Worm (Caenorhabditis elegans) whole organism, L2 larva: ENCODE results near the gene mps-2.

Source experiments
- C34F6.9 ChIP-seq: fragments of 150-350 bp; optimal IDR thresholded peaks from 2 replicates; lab custom pipeline; 2014; ENCODE audit warnings: missing biosample characterization, missing genetic modification characterization
- F13H6.1 ChIP-seq: sonication (generic microtip); optimal IDR thresholded peaks from 2 replicates; lab custom pipeline; 2016; ENCODE audit warnings: missing genetic modification characterization, missing compliant biosample characterization
- R02D3.7 ChIP-seq: fragments of 150-350 bp; optimal IDR thresholded peaks from 2 replicates; lab custom pipeline; 2014; ENCODE audit warnings: missing biosample characterization, missing genetic modification characterization
- Y55F3AM.14 ChIP-seq: fragments of 200-800 bp; sonication (Bioruptor generic); optimal IDR thresholded peaks from 2 replicates; lab custom pipeline; 2018; ENCODE audit warnings: mild to moderate bottlenecking, missing genetic modification characterization, missing compliant biosample characterization
- alr-1 ChIP-seq: fragments of 150-350 bp; optimal IDR thresholded peaks from 2 replicates; lab custom pipeline; 2014; ENCODE audit warnings: missing biosample characterization, missing genetic modification characterization
- blmp-1 ChIP-seq: sonication (generic microtip); optimal IDR thresholded peaks from 2 replicates; lab custom pipeline; 2017; ENCODE audit warnings: missing genetic modification characterization, mild to moderate bottlenecking, missing compliant biosample characterization, antibody characterized with exemption, moderate library complexity; ENCODE audit not compliant: insufficient read depth
- ceh-16 ChIP-seq: fragments of 150-350 bp; optimal IDR thresholded peaks from 2 replicates; lab custom pipeline; 2014; ENCODE audit warnings: missing biosample characterization, missing genetic modification characterization
- ceh-82 ChIP-seq: fragments of 150-350 bp; optimal IDR thresholded peaks from 2 replicates; lab custom pipeline; 2014; ENCODE audit warnings: missing biosample characterization, missing genetic modification characterization
- crh-2 ChIP-seq: sonication (generic microtip); optimal IDR thresholded peaks from 2 replicates; lab custom pipeline; 2017; ENCODE audit warnings: missing biosample characterization, missing genetic modification characterization
- dmd-4 ChIP-seq: sonication (generic microtip); optimal IDR thresholded peaks from 2 replicates; lab custom pipeline; 2017; ENCODE audit warnings: missing biosample characterization, missing genetic modification characterization
- egl-27 ChIP-seq: sonication (generic microtip); optimal IDR thresholded peaks from 3 replicates; lab custom pipeline; 2017; ENCODE audit warnings: missing biosample characterization, missing genetic modification reagents, missing genetic modification characterization
- elt-1 ChIP-seq: fragments of 150-350 bp; optimal IDR thresholded peaks from 2 replicates; lab custom pipeline; 2014; ENCODE audit warnings: missing biosample characterization, missing genetic modification characterization
- fos-1 ChIP-seq: fragments of 150-350 bp; optimal IDR thresholded peaks from 2 replicates; lab custom pipeline; 2014; ENCODE audit warnings: missing biosample characterization, missing genetic modification characterization
- gmeb-1 ChIP-seq: fragments of 150-350 bp; optimal IDR thresholded peaks from 2 replicates; lab custom pipeline; 2014; ENCODE audit warnings: missing biosample characterization, missing genetic modification characterization
- lin-11 ChIP-seq: fragments of 150-350 bp; sonication (generic microtip); optimal IDR thresholded peaks from 2 replicates; lab custom pipeline; 2014; ENCODE audit warnings: missing biosample characterization, missing genetic modification characterization, inconsistent platforms, mixed read lengths
- lin-13 ChIP-seq: fragments of 150-350 bp; optimal IDR thresholded peaks from 2 replicates; lab custom pipeline; 2014; ENCODE audit warnings: missing biosample characterization, missing genetic modification reagents, missing genetic modification characterization
- lin-39 ChIP-seq: fragments of 150-350 bp; optimal IDR thresholded peaks from 2 replicates; lab custom pipeline; 2014; ENCODE audit warnings: missing biosample characterization, missing genetic modification reagents, missing genetic modification characterization
- lsy-2 ChIP-seq, 2 experiments: fragments of 150-350 bp in 1 of 2; sonication (generic microtip) in 1 of 2; optimal IDR thresholded peaks; 2 replicates each; lab custom pipeline; 2014 to 2017; ENCODE audit warnings: missing biosample characterization in 2 of 2, missing genetic modification characterization in 2 of 2
- mab-5 ChIP-seq: fragments of 150-350 bp; optimal IDR thresholded peaks from 2 replicates; lab custom pipeline; 2014; ENCODE audit warnings: missing biosample characterization, missing genetic modification characterization
- mbf-1 ChIP-seq: sonication (generic microtip); optimal IDR thresholded peaks from 2 replicates; lab custom pipeline; 2017; ENCODE audit warnings: missing biosample characterization, missing genetic modification characterization
- mdl-1 ChIP-seq, 2 experiments: fragments of 150-350 bp in 1 of 2; sonication (generic microtip) in 1 of 2; optimal IDR thresholded peaks; 2 replicates each; lab custom pipeline; 2017; ENCODE audit warnings: missing biosample characterization in 2 of 2, missing genetic modification characterization in 2 of 2
- nhr-11 ChIP-seq: fragments of 150-350 bp; optimal IDR thresholded peaks from 2 replicates; lab custom pipeline; 2014; ENCODE audit warnings: missing biosample characterization, missing genetic modification characterization
- nhr-12 ChIP-seq: fragments of 150-350 bp; optimal IDR thresholded peaks from 2 replicates; lab custom pipeline; 2014; ENCODE audit warnings: missing biosample characterization, missing genetic modification characterization
- nhr-129 ChIP-seq: fragments of 150-350 bp; optimal IDR thresholded peaks from 2 replicates; lab custom pipeline; 2014; ENCODE audit warnings: missing biosample characterization, missing genetic modification characterization
- nhr-21 ChIP-seq: fragments of 150-350 bp; optimal IDR thresholded peaks from 2 replicates; lab custom pipeline; 2014; ENCODE audit warnings: missing biosample characterization, missing genetic modification characterization
- nhr-23 ChIP-seq: fragments of 150-350 bp; optimal IDR thresholded peaks from 2 replicates; lab custom pipeline; 2014; ENCODE audit warnings: missing biosample characterization, missing genetic modification reagents, missing genetic modification characterization
- nhr-237 ChIP-seq: fragments of 150-350 bp; optimal IDR thresholded peaks from 2 replicates; lab custom pipeline; 2014; ENCODE audit warnings: missing biosample characterization, missing genetic modification characterization
- nhr-25 ChIP-seq: fragments of 150-350 bp; sonication (generic microtip); optimal IDR thresholded peaks from 3 replicates; lab custom pipeline; 2014; ENCODE audit warnings: missing biosample characterization, missing genetic modification characterization
- nhr-6 ChIP-seq: fragments of 150-350 bp; optimal IDR thresholded peaks from 2 replicates; lab custom pipeline; 2014; ENCODE audit warnings: missing biosample characterization, missing genetic modification characterization
- nhr-77 ChIP-seq: fragments of 150-350 bp; optimal IDR thresholded peaks from 2 replicates; lab custom pipeline; 2014; ENCODE audit warnings: missing biosample characterization, missing genetic modification characterization
- sem-4 ChIP-seq: fragments of 150-350 bp; optimal IDR thresholded peaks from 2 replicates; lab custom pipeline; 2014; ENCODE audit warnings: missing biosample characterization, missing genetic modification reagents, missing genetic modification characterization
- skn-1 ChIP-seq: sonication (generic microtip); optimal IDR thresholded peaks from 2 replicates; lab custom pipeline; 2017; ENCODE audit warnings: missing biosample characterization, missing genetic modification characterization
- sma-3 ChIP-seq: sonication (generic microtip); optimal IDR thresholded peaks from 2 replicates; lab custom pipeline; 2016; ENCODE audit warnings: missing genetic modification reagents, missing genetic modification characterization, missing compliant biosample characterization
- sma-9 ChIP-seq, 2 experiments: fragments of 150-350 bp in 1 of 2; sonication (generic microtip) in 1 of 2; optimal IDR thresholded peaks; 2 replicates each; lab custom pipeline; 2014 to 2016; ENCODE audit warnings: missing genetic modification characterization in 2 of 2, mild to moderate bottlenecking in 1 of 2, missing biosample characterization in 1 of 2, missing compliant biosample characterization in 1 of 2, missing genetic modification reagents in 1 of 2, moderate library complexity in 1 of 2
- snpc-4 ChIP-seq: fragments of 150-350 bp; optimal IDR thresholded peaks from 2 replicates; lab custom pipeline; 2014; ENCODE audit warnings: missing biosample characterization, missing genetic modification characterization
- unc-39 ChIP-seq: fragments of 150-350 bp; optimal IDR thresholded peaks from 2 replicates; lab custom pipeline; 2014; ENCODE audit warnings: missing biosample characterization, missing genetic modification characterization
- unc-55 ChIP-seq: fragments of 150-350 bp; sonication (generic microtip); optimal IDR thresholded peaks from 3 replicates; lab custom pipeline; 2014; ENCODE audit warnings: missing biosample characterization, missing genetic modification reagents, missing genetic modification characterization
- unc-62 ChIP-seq: fragments of 150-350 bp; optimal IDR thresholded peaks from 2 replicates; lab custom pipeline; 2014; ENCODE audit warnings: missing biosample characterization, missing genetic modification reagents, missing genetic modification characterization
- zag-1 ChIP-seq: fragments of 150-350 bp; optimal IDR thresholded peaks from 2 replicates; lab custom pipeline; 2014; ENCODE audit warnings: missing biosample characterization, missing genetic modification characterization
- ztf-1 ChIP-seq: fragments of 200-800 bp; sonication (Bioruptor generic); conservative IDR thresholded peaks from 2 replicates; pipeline ENCODE4 v1.3.6; 2022; ENCODE audit warnings: missing genetic modification characterization, missing compliant biosample characterization
- ztf-11 ChIP-seq: sonication (generic microtip); optimal IDR thresholded peaks from 2 replicates; lab custom pipeline; 2017; ENCODE audit warnings: missing biosample characterization, missing genetic modification characterization
- ztf-4 ChIP-seq: fragments of 150-350 bp; optimal IDR thresholded peaks from 2 replicates; lab custom pipeline; 2014; ENCODE audit warnings: missing biosample characterization, missing genetic modification characterization

Gene mps-2

ce11 chrII:325639-326350 is 13.8 kb upstream of the mps-2 start, which contains the start of gene sgcb-1:
sgcb-1 (plus strand) TSS chrII:326300.
- TF ChIP-seq lin-39 (no peak), lin-13 (GFP tag; lab: Kevin White, UChicago) (no peak), nhr-129 (tag; lab: Kevin White, UChicago) (peak; percentile 34)

- TF ChIP-seq lin-13 (GFP tag; lab: Kevin White, UChicago) (peak; percentile 30), ztf-11 (no peak), ceh-16 (tag; lab: Kevin White, UChicago) (no peak), mbf-1 (no peak), F13H6.1 (tag; lab: Kevin White, UChicago) (peak; percentile 32), nhr-129 (tag; lab: Kevin White, UChicago) (peak; percentile 88), unc-62 (no peak), ztf-4 (peak; percentile 14), nhr-12 (tag; lab: Kevin White, UChicago) (no peak), unc-39 (tag; lab: Kevin White, UChicago) (no peak), egl-27 (tag; lab: Kevin White, UChicago) (peak; percentile 68), gmeb-1 (tag; lab: Kevin White, UChicago) (no peak), lsy-2 (tag; optimal IDR thresholded peaks at IDR 0.05; lab: Kevin White, UChicago) (peak in 1 of 2 experiments; percentile 59), sma-3 (GFP tag; lab: Kevin White, UChicago) (no peak), lin-11 (tag; lab: Kevin White, UChicago) (peak; percentile 29), mdl-1 (tag; optimal IDR thresholded peaks at IDR 0.05; lab: Kevin White, UChicago) (no peak), ceh-82 (tag; lab: Kevin White, UChicago) (no peak), dmd-4 (no peak), elt-1 (tag; lab: Kevin White, UChicago) (no peak), nhr-25 (tag; lab: Kevin White, UChicago) (peak; percentile 26), nhr-21 (tag; lab: Kevin White, UChicago) (no peak), fos-1 (tag; lab: Kevin White, UChicago) (peak; percentile 42), mab-5 (tag; lab: Kevin White, UChicago) (peak; percentile 36), alr-1 (no peak), zag-1 (tag; lab: Kevin White, UChicago) (peak; percentile 73), unc-55 (GFP tag; lab: Kevin White, UChicago) (peak; percentile 94), lin-39 (no peak), skn-1 (tag; lab: Kevin White, UChicago) (no peak), snpc-4 (tag; lab: Kevin White, UChicago) (no peak), crh-2 (tag; lab: Kevin White, UChicago) (peak; percentile 46), nhr-237 (tag; lab: Kevin White, UChicago) (no peak), nhr-6 (tag; lab: Kevin White, UChicago) (peak; percentile 26), Y55F3AM.14 (no peak), sma-9 (GFP tag; optimal IDR thresholded peaks at IDR 0.05; lab: Kevin White, UChicago) (peak; percentile 38), sma-9 (tag; optimal IDR thresholded peaks at IDR 0.05; lab: Kevin White, UChicago) (no peak), blmp-1 (no peak), ztf-1 (no peak), sem-4 (peak; percentile 68), nhr-23 (tag; lab: Kevin White, UChicago) (no peak), nhr-11 (tag; lab: Kevin White, UChicago) (no peak), C34F6.9 (tag; lab: Kevin White, UChicago) (peak; percentile 78), R02D3.7 (no peak), nhr-77 (no peak)
- TF ChIP-seq, all 48 proteins: peak for 17
These were observed 11.2 kb upstream of the mps-2 start, which contains the start of gene K01A2.10 for ce11 chrII:323048-323776. K01A2.10 (minus strand) TSS chrII:323098.
